Worm (Caenorhabditis elegans) whole organism, late embryonic: Measurements from ENCODE around the gene mca-2.

Experiments
- T23F11.4 ChIP-seq: fragments of 200-800 bp; sonication (Bioruptor generic); optimal IDR thresholded peaks from 2 replicates; lab custom pipeline; 2018; ENCODE audit warnings: mild to moderate bottlenecking, missing genetic modification characterization, missing compliant biosample characterization
- Y22D7AL.16 ChIP-seq: sonication (generic microtip); optimal IDR thresholded peaks from 2 replicates; lab custom pipeline; 2016; ENCODE audit warnings: missing genetic modification characterization, missing compliant biosample characterization
- dmd-4 ChIP-seq: sonication (generic microtip); optimal IDR thresholded peaks from 2 replicates; lab custom pipeline; 2016; ENCODE audit warnings: borderline replicate concordance, missing genetic modification characterization, missing compliant biosample characterization
- elt-2 ChIP-seq: sonication (generic microtip); optimal IDR thresholded peaks from 2 replicates; lab custom pipeline; 2016; ENCODE audit warnings: missing genetic modification reagents, missing genetic modification characterization, missing compliant biosample characterization
- odd-2 ChIP-seq: sonication (generic microtip); optimal IDR thresholded peaks from 2 replicates; lab custom pipeline; 2017; ENCODE audit warnings: antibody characterized with exemption, mild to moderate bottlenecking, missing genetic modification characterization, missing compliant biosample characterization
- pqm-1 ChIP-seq: sonication (generic microtip); optimal IDR thresholded peaks from 2 replicates; lab custom pipeline; 2016; ENCODE audit warnings: missing genetic modification characterization, missing compliant biosample characterization
- ttx-3 ChIP-seq: sonication (generic microtip); optimal IDR thresholded peaks from 2 replicates; lab custom pipeline; 2016; ENCODE audit warnings: missing genetic modification reagents, missing genetic modification characterization, missing compliant biosample characterization

DNA sequence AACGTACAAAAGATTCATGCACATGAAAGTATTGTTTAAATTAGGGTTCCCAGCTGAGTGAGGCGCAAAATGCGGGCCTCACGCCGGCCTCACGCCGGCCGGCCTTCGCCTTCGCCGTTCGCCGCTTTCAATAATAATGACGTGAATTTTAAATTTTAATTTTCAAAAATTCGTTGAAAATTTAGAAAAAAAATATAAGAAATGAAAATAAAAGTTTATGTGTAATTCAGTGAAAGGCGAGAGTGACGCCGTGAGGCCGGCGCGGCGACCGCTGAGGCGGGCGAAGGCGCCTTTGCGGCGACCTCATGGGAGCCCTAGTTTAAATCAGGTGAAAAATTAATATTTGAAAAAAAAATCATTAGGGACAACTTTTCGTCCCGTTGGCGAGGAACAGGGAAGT is 26.4 kb upstream of the mca-2 start:
- TF ChIP-seq ttx-3 (tag; lab: Kevin White, UChicago) (no peak), elt-2 (tag; lab: Kevin White, UChicago) (no peak), pqm-1 (no peak), Y22D7AL.16 (tag; lab: Kevin White, UChicago) (no peak), T23F11.4 (GFP tag; lab: Kevin White, UChicago) (no peak), odd-2 (tag; lab: Kevin White, UChicago) (no peak), dmd-4 (tag; lab: Kevin White, UChicago) (no peak)
